Fruit fly (Drosophila melanogaster) whole organism, adult: ENCODE measurements around the gene CG33687.

Source experiments
- CG11617 ChIP-seq: fragments of 200-800 bp; sonication (Bioruptor generic); optimal IDR thresholded peaks from 2 replicates; lab custom pipeline; 2017; ENCODE audit warnings: mild to moderate bottlenecking, missing biosample characterization, missing genetic modification reagents, missing genetic modification characterization
- CG12768 ChIP-seq: fragments of 200-800 bp; sonication (Bioruptor generic); optimal IDR thresholded peaks from 2 replicates; lab custom pipeline; 2017; ENCODE audit warnings: missing biosample characterization, missing genetic modification characterization, mild to moderate bottlenecking, moderate library complexity, missing genetic modification reagents
- CG14711 ChIP-seq: fragments of 200-800 bp; sonication (Bioruptor generic); optimal IDR thresholded peaks from 2 replicates; lab custom pipeline; 2018; ENCODE audit warnings: missing biosample characterization, mild to moderate bottlenecking, missing genetic modification characterization, moderate library complexity
- CG1620 ChIP-seq: fragments of 200-800 bp; sonication (Bioruptor generic); optimal IDR thresholded peaks from 2 replicates; lab custom pipeline; 2016; ENCODE audit warnings: missing biosample characterization, missing genetic modification characterization
- CG33017 ChIP-seq: fragments of 200-800 bp; sonication (Bioruptor generic); optimal IDR thresholded peaks from 2 replicates; lab custom pipeline; 2018; ENCODE audit warnings: missing biosample characterization, mild to moderate bottlenecking, missing genetic modification characterization, moderate library complexity
- CG5204 ChIP-seq: fragments of 200-800 bp; sonication (Bioruptor generic); optimal IDR thresholded peaks from 2 replicates; lab custom pipeline; 2016; ENCODE audit warnings: missing biosample characterization, missing genetic modification characterization
- CG7045 ChIP-seq: fragments of 200-800 bp; sonication (Bioruptor generic); optimal IDR thresholded peaks from 2 replicates; lab custom pipeline; 2017; ENCODE audit warnings: missing biosample characterization, mild to moderate bottlenecking, missing genetic modification characterization
- CG7101 ChIP-seq: fragments of 200-800 bp; sonication (Bioruptor generic); optimal IDR thresholded peaks from 2 replicates; lab custom pipeline; 2018; ENCODE audit warnings: missing biosample characterization, mild to moderate bottlenecking, missing genetic modification characterization, moderate library complexity
- Clk ChIP-seq: fragments of 200-800 bp; sonication (Bioruptor generic); optimal IDR thresholded peaks from 2 replicates; lab custom pipeline; 2017; ENCODE audit warnings: missing biosample characterization, missing genetic modification characterization
- Crg-1 ChIP-seq: fragments of 200-800 bp; sonication (Bioruptor generic); optimal IDR thresholded peaks from 2 replicates; lab custom pipeline; 2016; ENCODE audit warnings: missing biosample characterization, missing genetic modification characterization
- Hr96 ChIP-seq: fragments of 200-800 bp; sonication (Bioruptor generic); optimal IDR thresholded peaks from 2 replicates; lab custom pipeline; 2016; ENCODE audit warnings: missing biosample characterization, missing genetic modification characterization
- Mnt ChIP-seq: fragments of 200-800 bp; sonication (Bioruptor generic); optimal IDR thresholded peaks from 2 replicates; lab custom pipeline; 2016; ENCODE audit warnings: missing biosample characterization, mild to moderate bottlenecking, missing genetic modification characterization
- bab1 ChIP-seq: fragments of 200-800 bp; sonication (Bioruptor generic); optimal IDR thresholded peaks from 3 replicates; lab custom pipeline; 2019; ENCODE audit warnings: missing biosample characterization, mild to moderate bottlenecking, missing genetic modification characterization, moderate library complexity
- cic ChIP-seq: fragments of 200-800 bp; sonication (Bioruptor generic); optimal IDR thresholded peaks from 2 replicates; lab custom pipeline; 2017; ENCODE audit warnings: missing biosample characterization, mild to moderate bottlenecking, missing genetic modification characterization, moderate library complexity
- cnc ChIP-seq, 2 experiments: fragments of >200 bp; optimal IDR thresholded peaks; 2 replicates each; lab custom pipeline; 2017
- kay ChIP-seq: fragments of 200-800 bp; sonication (Bioruptor generic); peaks from one replicate; lab custom pipeline; 2016; ENCODE audit warnings: missing biosample characterization, missing genetic modification characterization, borderline replicate concordance
- ovo ChIP-seq: fragments of 200-800 bp; sonication (Bioruptor generic); optimal IDR thresholded peaks from 2 replicates; lab custom pipeline; 2016; ENCODE audit warnings: missing biosample characterization, missing genetic modification characterization
- pad ChIP-seq: fragments of 200-800 bp; sonication (Bioruptor generic); optimal IDR thresholded peaks from 3 replicates; lab custom pipeline; 2017; ENCODE audit warnings: missing biosample characterization, missing genetic modification characterization, mild to moderate bottlenecking, moderate library complexity, missing genetic modification reagents
- tj ChIP-seq: fragments of 200-800 bp; sonication (Bioruptor generic); optimal IDR thresholded peaks from 3 replicates; lab custom pipeline; 2017; ENCODE audit warnings: missing biosample characterization, mild to moderate bottlenecking, missing genetic modification characterization, moderate library complexity
- toe ChIP-seq: fragments of 200-800 bp; sonication (Bioruptor generic); optimal IDR thresholded peaks from 2 replicates; lab custom pipeline; 2016; ENCODE audit warnings: missing biosample characterization, missing genetic modification characterization

CG33687 gene

DNA sequence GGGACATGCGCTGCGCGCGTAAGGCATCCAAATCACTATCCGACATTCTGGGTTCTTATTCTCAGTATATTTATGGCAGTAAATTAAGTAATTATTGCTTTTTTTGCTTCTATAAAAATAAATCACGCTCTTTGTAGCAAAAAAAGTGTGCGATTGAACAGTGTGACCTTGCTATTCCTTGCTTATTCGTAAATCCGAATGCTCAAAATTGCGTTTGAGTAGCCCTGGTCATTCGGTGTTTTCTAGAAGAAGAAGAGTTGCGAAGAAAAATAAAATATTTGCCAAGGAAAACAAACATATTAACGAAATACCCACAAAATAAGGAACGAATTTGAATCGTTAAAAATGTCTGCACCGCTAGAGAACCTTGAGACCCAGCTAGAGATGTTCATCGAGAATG lies 34.2 kb downstream of the CG33687 start, which contains the start of the genes PDCD-5 and MED10:
PDCD-5 (minus strand) TSS at position 182 of the 400 bp plus-strand sequence.
MED10 (plus strand) TSS at position 228 of the 400 bp plus-strand sequence.
- peak; percentile 54 for TF ChIP-seq Mnt (GFP tag; lab: Kevin White, UChicago)
- TF ChIP-seq cnc (optimal IDR thresholded peaks at IDR 0.05; lab: Kevin White, UChicago), result no peak
- TF ChIP-seq CG33017 (tag; lab: Kevin White, UChicago), result no peak
- TF ChIP-seq CG11617 (GFP tag; lab: Kevin White, UChicago), result no peak
- TF ChIP-seq Hr96, result no peak
- TF ChIP-seq CG14711 (tag; lab: Kevin White, UChicago), result peak; percentile 40
- TF ChIP-seq ovo (GFP tag; lab: Kevin White, UChicago), result no peak
- peak; percentile 28 for TF ChIP-seq cic (GFP tag; lab: Kevin White, UChicago)
- TF ChIP-seq CG12768 (GFP tag; lab: Kevin White, UChicago), result no peak
- no peak for TF ChIP-seq pad (GFP tag; lab: Kevin White, UChicago)
- TF ChIP-seq CG7101 (tag; lab: Kevin White, UChicago), result peak; percentile 11
- TF ChIP-seq CG7045 (GFP tag; lab: Kevin White, UChicago), result no peak
- TF ChIP-seq kay (GFP tag; lab: Kevin White, UChicago), result no peak
- no peak for TF ChIP-seq Crg-1 (GFP tag; lab: Kevin White, UChicago)
- TF ChIP-seq bab1 (GFP tag; lab: Kevin White, UChicago), result peak; percentile 70
- no peak for TF ChIP-seq tj (GFP tag; lab: Kevin White, UChicago)
- peak; percentile 19 for TF ChIP-seq CG1620 (GFP tag; lab: Kevin White, UChicago)
- no peak for TF ChIP-seq CG5204 (GFP tag; lab: Kevin White, UChicago)
- TF ChIP-seq toe (GFP tag; lab: Kevin White, UChicago), result no peak
- no peak for TF ChIP-seq Clk

DNA sequence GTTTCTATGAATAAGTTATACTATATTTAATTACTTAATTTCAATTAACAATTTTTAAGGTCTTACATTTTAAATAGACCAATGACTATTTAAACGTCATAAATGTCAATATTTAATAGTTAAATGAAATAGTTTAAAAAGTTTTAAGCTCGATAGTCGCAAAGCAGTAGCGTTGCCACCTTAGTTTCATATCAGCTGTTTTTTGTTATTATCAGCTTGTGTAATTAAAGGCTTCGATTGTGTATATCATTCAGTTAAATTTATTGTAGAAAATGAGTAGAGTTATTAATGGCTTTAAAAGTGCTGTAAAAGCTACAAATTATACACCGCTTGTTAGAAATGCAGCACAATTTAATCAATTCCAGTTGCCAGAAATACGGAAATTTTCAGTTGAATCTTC lies 35.3 kb downstream of the CG33687 start, which contains the start of gene Hsc20:
Hsc20 (plus strand) TSS at position 204 of the 400 bp plus-strand sequence.
- TF ChIP-seq bab1 (GFP tag; lab: Kevin White, UChicago) (peak; percentile 10), Mnt (GFP tag; lab: Kevin White, UChicago) (no peak), kay (GFP tag; lab: Kevin White, UChicago) (peak; percentile 9)

dm6 chr3L:16233850-16234494 lies 36.3 kb downstream of the CG33687 start:
- TF ChIP-seq cic (GFP tag; lab: Kevin White, UChicago) (peak; percentile 65), kay (GFP tag; lab: Kevin White, UChicago) (peak; percentile 89), Hr96 (no peak), Crg-1 (GFP tag; lab: Kevin White, UChicago) (no peak), Clk (no peak), CG14711 (tag; lab: Kevin White, UChicago) (peak; percentile 23), cnc (optimal IDR thresholded peaks at IDR 0.05; lab: Kevin White, UChicago) (peak in 1 of 2 experiments; percentile 53), tj (GFP tag; lab: Kevin White, UChicago) (peak; percentile 79), CG33017 (tag; lab: Kevin White, UChicago) (peak; percentile 28), Mnt (GFP tag; lab: Kevin White, UChicago) (peak; percentile 43), ovo (GFP tag; lab: Kevin White, UChicago) (peak; percentile 34), CG7045 (GFP tag; lab: Kevin White, UChicago) (peak; percentile 16), CG5204 (GFP tag; lab: Kevin White, UChicago) (no peak), CG7101 (tag; lab: Kevin White, UChicago) (peak; percentile 48), toe (GFP tag; lab: Kevin White, UChicago) (peak; percentile 21), bab1 (GFP tag; lab: Kevin White, UChicago) (no peak), CG11617 (GFP tag; lab: Kevin White, UChicago) (peak; percentile 61), CG12768 (GFP tag; lab: Kevin White, UChicago) (peak; percentile 70), CG1620 (GFP tag; lab: Kevin White, UChicago) (no peak), pad (GFP tag; lab: Kevin White, UChicago) (no peak)

DNA sequence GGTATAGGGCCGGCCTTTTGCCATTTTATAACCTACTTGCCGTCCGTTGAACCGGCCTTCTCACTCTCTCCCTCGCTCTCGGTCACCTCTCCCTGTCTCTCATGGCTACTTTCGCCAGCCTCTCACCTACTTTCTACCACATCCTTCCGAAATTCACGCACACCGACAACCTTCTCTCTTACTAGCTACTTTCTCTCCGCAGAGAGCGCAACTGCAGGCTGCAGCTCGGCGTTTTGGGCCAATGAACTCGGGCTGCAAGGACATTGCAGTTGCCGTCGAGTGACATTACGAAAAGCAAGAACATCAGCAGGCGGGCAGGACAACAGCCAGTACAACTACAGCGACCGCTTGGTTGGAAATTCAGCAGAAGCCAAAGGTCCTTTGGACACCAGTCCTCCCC lies 43.6 kb downstream of the CG33687 start:
- TF ChIP-seq cnc (optimal IDR thresholded peaks at IDR 0.05; lab: Kevin White, UChicago) (no peak), tj (GFP tag; lab: Kevin White, UChicago) (no peak)
